Worm (Caenorhabditis elegans) whole organism, L1 larva: ENCODE results near the gene ogt-1.
A peak's percentile ranks its signal among the peaks of the same experiment; 100 is the strongest.

Experiments used
- C04F5.9 ChIP-seq: sonication (generic microtip); optimal IDR thresholded peaks from 2 replicates; lab custom pipeline; 2016; ENCODE audit warnings: missing genetic modification characterization, missing compliant biosample characterization
- C34B4.2 ChIP-seq: sonication (generic microtip); optimal IDR thresholded peaks from 2 replicates; lab custom pipeline; 2017; ENCODE audit warnings: mild to moderate bottlenecking, missing genetic modification characterization, missing compliant biosample characterization
- F16B12.6 ChIP-seq: fragments of 150-350 bp; optimal IDR thresholded peaks from 2 replicates; lab custom pipeline; 2014; ENCODE audit warnings: missing biosample characterization, missing genetic modification characterization
- Y116A8C.19 ChIP-seq: sonication (generic microtip); optimal IDR thresholded peaks from 2 replicates; lab custom pipeline; 2016; ENCODE audit warnings: missing compliant biosample characterization, missing genetic modification characterization, borderline replicate concordance
- alr-1 ChIP-seq: fragments of 200-800 bp; sonication (Bioruptor generic); optimal IDR thresholded peaks from 2 replicates; lab custom pipeline; 2018; ENCODE audit warnings: borderline replicate concordance, mild to moderate bottlenecking, missing genetic modification characterization, missing compliant biosample characterization
- aly-2 ChIP-seq: fragments of 150-350 bp; optimal IDR thresholded peaks from 2 replicates; lab custom pipeline; 2014; ENCODE audit warnings: missing biosample characterization, missing genetic modification characterization
- blmp-1 ChIP-seq: fragments of 150-350 bp; optimal IDR thresholded peaks from 2 replicates; lab custom pipeline; 2014; ENCODE audit warnings: missing biosample characterization, missing genetic modification characterization
- ceh-63 ChIP-seq: fragments of 200-800 bp; sonication (Bioruptor generic); optimal IDR thresholded peaks from 2 replicates; lab custom pipeline; 2018; ENCODE audit warnings: mild to moderate bottlenecking, missing genetic modification characterization, missing compliant biosample characterization
- ceh-82 ChIP-seq, 3 experiments: fragments of 150-350 bp in 1 of 3; sonication (generic microtip) in 2 of 3; optimal IDR thresholded peaks; 2 replicates each; lab custom pipeline; 2014 to 2017; ENCODE audit warnings: missing biosample characterization in 3 of 3, missing genetic modification characterization in 3 of 3
- ceh-88 ChIP-seq: fragments of 200-800 bp; sonication (Bioruptor generic); IDR thresholded peaks from 2 replicates; pipeline ENCODE4 v1.3.6; 2022; ENCODE audit warnings: missing genetic modification characterization, missing compliant biosample characterization
- dpl-1 ChIP-seq, 3 experiments: fragments of 150-350 bp in 2 of 3; sonication (generic microtip) in 1 of 3; optimal IDR thresholded peaks; 2 replicates each; lab custom pipeline; 2014 to 2017; ENCODE audit warnings: missing biosample characterization in 3 of 3, missing genetic modification characterization in 3 of 3, missing genetic modification reagents in 3 of 3
- dsc-1 ChIP-seq: sonication (generic microtip); optimal IDR thresholded peaks from 2 replicates; lab custom pipeline; 2016; ENCODE audit warnings: mild to moderate bottlenecking, missing genetic modification characterization, missing compliant biosample characterization
- efl-1 ChIP-seq, 4 experiments: fragments of 150-350 bp; optimal IDR thresholded peaks in 3 of 4; peaks in 1 of 4; 1 replicate in 1 of 4; 2 replicates in 3 of 4; lab custom pipeline; 2014; ENCODE audit warnings: missing biosample characterization in 2 of 4, missing genetic modification characterization in 2 of 4, missing genetic modification reagents in 2 of 4
- egl-13 ChIP-seq: sonication (generic microtip); optimal IDR thresholded peaks from 2 replicates; lab custom pipeline; 2016; ENCODE audit warnings: missing genotype, missing genetic modification reagents, missing genetic modification characterization, missing compliant biosample characterization
- egl-27 ChIP-seq, 2 experiments: fragments of 150-350 bp in 1 of 2; sonication (generic microtip); optimal IDR thresholded peaks; 3 replicates each; lab custom pipeline; 2017 to 2018; ENCODE audit warnings: missing biosample characterization in 2 of 2, missing genetic modification characterization in 2 of 2, missing genetic modification reagents in 2 of 2
- fkh-10 ChIP-seq: sonication (generic microtip); optimal IDR thresholded peaks from 2 replicates; lab custom pipeline; 2017; ENCODE audit warnings: missing biosample characterization, missing genetic modification reagents, missing genetic modification characterization
- fkh-4 ChIP-seq: sonication (generic microtip); optimal IDR thresholded peaks from 2 replicates; lab custom pipeline; 2016; ENCODE audit warnings: missing compliant biosample characterization, missing genetic modification characterization, borderline replicate concordance
- fkh-8 ChIP-seq: sonication (generic microtip); optimal IDR thresholded peaks from 2 replicates; lab custom pipeline; 2016; ENCODE audit warnings: mild to moderate bottlenecking, missing genetic modification characterization, missing compliant biosample characterization
- fos-1 ChIP-seq: fragments of 150-350 bp; optimal IDR thresholded peaks from 2 replicates; lab custom pipeline; 2014; ENCODE audit warnings: missing biosample characterization, missing genetic modification characterization
- grh-1 ChIP-seq: fragments of 200-800 bp; sonication (Bioruptor generic); IDR thresholded peaks from 2 replicates; pipeline ENCODE4 v1.3.6; 2022; ENCODE audit warnings: missing genetic modification reagents, missing genetic modification characterization, missing compliant biosample characterization
- irx-1 ChIP-seq: sonication (generic microtip); optimal IDR thresholded peaks from 2 replicates; lab custom pipeline; 2016; ENCODE audit warnings: missing genetic modification characterization, missing compliant biosample characterization
- jun-1 ChIP-seq: fragments of 150-350 bp; optimal IDR thresholded peaks from 2 replicates; lab custom pipeline; 2014; ENCODE audit warnings: missing biosample characterization, missing genetic modification reagents, missing genetic modification characterization
- lin-13 ChIP-seq: fragments of 150-350 bp; optimal IDR thresholded peaks from 2 replicates; lab custom pipeline; 2014; ENCODE audit warnings: missing biosample characterization, missing genetic modification reagents, missing genetic modification characterization
- lin-35 ChIP-seq, 2 experiments: fragments of 150-350 bp; optimal IDR thresholded peaks; 2 replicates each; lab custom pipeline; 2014; ENCODE audit warnings: missing biosample characterization in 2 of 2, missing genetic modification characterization in 2 of 2, missing genetic modification reagents in 2 of 2
- lsy-2 ChIP-seq, 2 experiments: fragments of 150-350 bp; optimal IDR thresholded peaks; 2 replicates each; lab custom pipeline; 2014; ENCODE audit warnings: missing biosample characterization in 2 of 2, missing genetic modification characterization in 2 of 2
- mdl-1 ChIP-seq, 2 experiments: fragments of 150-350 bp; optimal IDR thresholded peaks; 2 replicates each; lab custom pipeline; 2014 to 2017; ENCODE audit warnings: missing biosample characterization in 2 of 2, missing genetic modification characterization in 2 of 2, inconsistent platforms in 1 of 2
- mef-2 ChIP-seq: fragments of 150-350 bp; optimal IDR thresholded peaks from 2 replicates; lab custom pipeline; 2014; ENCODE audit warnings: missing biosample characterization, missing genetic modification characterization
- mep-1 ChIP-seq: fragments of 150-350 bp; optimal IDR thresholded peaks from 2 replicates; lab custom pipeline; 2014; ENCODE audit warnings: missing biosample characterization, missing genetic modification characterization
- nhr-20 ChIP-seq: sonication (generic microtip); optimal IDR thresholded peaks from 2 replicates; lab custom pipeline; 2016; ENCODE audit warnings: mild to moderate bottlenecking, missing genetic modification characterization, missing compliant biosample characterization
- nhr-28 ChIP-seq: fragments of 150-350 bp; optimal IDR thresholded peaks from 2 replicates; lab custom pipeline; 2014; ENCODE audit warnings: missing biosample characterization, missing genetic modification characterization
- nhr-71 ChIP-seq: sonication (generic microtip); optimal IDR thresholded peaks from 2 replicates; lab custom pipeline; 2016; ENCODE audit warnings: mild to moderate bottlenecking, missing genetic modification characterization, moderate library complexity, missing compliant biosample characterization
- nhr-76 ChIP-seq: sonication (generic microtip); optimal IDR thresholded peaks from 2 replicates; lab custom pipeline; 2017; ENCODE audit warnings: missing biosample characterization, missing genetic modification characterization
- nhr-84 ChIP-seq: sonication (generic microtip); optimal IDR thresholded peaks from 2 replicates; lab custom pipeline; 2017; ENCODE audit warnings: missing biosample characterization, missing genetic modification characterization
- nhr-85 ChIP-seq: sonication (generic microtip); peaks from one replicate; lab custom pipeline; 2016; ENCODE audit warnings: missing genetic modification characterization, inconsistent platforms, missing compliant biosample characterization
- pag-3 ChIP-seq: sonication (generic microtip); optimal IDR thresholded peaks from 2 replicates; lab custom pipeline; 2017; ENCODE audit warnings: missing genetic modification characterization, mild to moderate bottlenecking, missing compliant biosample characterization, antibody characterized with exemption, borderline replicate concordance; ENCODE audit not compliant: insufficient read depth
- pax-3 ChIP-seq: fragments of 200-800 bp; sonication (Bioruptor generic); optimal IDR thresholded peaks from 2 replicates; lab custom pipeline; 2018; ENCODE audit warnings: mild to moderate bottlenecking, missing genetic modification characterization, moderate library complexity, missing compliant biosample characterization
- rnt-1 ChIP-seq: sonication (generic microtip); optimal IDR thresholded peaks from 2 replicates; lab custom pipeline; 2016; ENCODE audit warnings: mild to moderate bottlenecking, missing genetic modification characterization, moderate library complexity, missing compliant biosample characterization
- snpc-4 ChIP-seq: fragments of 150-350 bp; optimal IDR thresholded peaks from 2 replicates; lab custom pipeline; 2014; ENCODE audit warnings: missing biosample characterization, missing genetic modification characterization
- snu-23 ChIP-seq: sonication (generic microtip); optimal IDR thresholded peaks from 2 replicates; lab custom pipeline; 2016; ENCODE audit warnings: missing genetic modification characterization, missing compliant biosample characterization
- sox-4 ChIP-seq: sonication (generic microtip); optimal IDR thresholded peaks from 2 replicates; lab custom pipeline; 2016; ENCODE audit warnings: missing genetic modification characterization, missing compliant biosample characterization
- sptf-1 ChIP-seq: fragments of 150-350 bp; optimal IDR thresholded peaks from 2 replicates; lab custom pipeline; 2014; ENCODE audit warnings: missing biosample characterization, missing genetic modification characterization
- sup-37 ChIP-seq: fragments of 200-800 bp; sonication (Bioruptor generic); optimal IDR thresholded peaks from 2 replicates; lab custom pipeline; 2018; ENCODE audit warnings: mild to moderate bottlenecking, missing genetic modification characterization, missing compliant biosample characterization
- unc-30 ChIP-seq: sonication (generic microtip); optimal IDR thresholded peaks from 2 replicates; lab custom pipeline; 2017; ENCODE audit warnings: missing biosample characterization, missing genetic modification characterization
- unc-86 ChIP-seq: sonication (generic microtip); optimal IDR thresholded peaks from 2 replicates; lab custom pipeline; 2016; ENCODE audit warnings: missing genetic modification characterization, missing compliant biosample characterization
- unc-98 ChIP-seq: fragments of 200-800 bp; sonication (Bioruptor generic); IDR thresholded peaks from 2 replicates; pipeline ENCODE4 v1.3.6; 2022; ENCODE audit warnings: missing genetic modification characterization, missing compliant biosample characterization
- vab-15 ChIP-seq: sonication (generic microtip); optimal IDR thresholded peaks from 2 replicates; lab custom pipeline; 2017; ENCODE audit warnings: missing genotype, mild to moderate bottlenecking, missing genetic modification characterization, missing compliant biosample characterization
- xbp-1 ChIP-seq: sonication (generic microtip); optimal IDR thresholded peaks from 2 replicates; lab custom pipeline; 2016; ENCODE audit warnings: missing genetic modification characterization, missing compliant biosample characterization
- ztf-11 ChIP-seq, 2 experiments: sonication (generic microtip); optimal IDR thresholded peaks; 2 replicates each; lab custom pipeline; 2016 to 2017; ENCODE audit warnings: missing genetic modification characterization in 2 of 2, missing biosample characterization in 1 of 2, missing compliant biosample characterization in 1 of 2
- ztf-4 ChIP-seq: fragments of 150-350 bp; optimal IDR thresholded peaks from 2 replicates; lab custom pipeline; 2014; ENCODE audit warnings: missing biosample characterization, missing genetic modification characterization

ogt-1 gene

DNA sequence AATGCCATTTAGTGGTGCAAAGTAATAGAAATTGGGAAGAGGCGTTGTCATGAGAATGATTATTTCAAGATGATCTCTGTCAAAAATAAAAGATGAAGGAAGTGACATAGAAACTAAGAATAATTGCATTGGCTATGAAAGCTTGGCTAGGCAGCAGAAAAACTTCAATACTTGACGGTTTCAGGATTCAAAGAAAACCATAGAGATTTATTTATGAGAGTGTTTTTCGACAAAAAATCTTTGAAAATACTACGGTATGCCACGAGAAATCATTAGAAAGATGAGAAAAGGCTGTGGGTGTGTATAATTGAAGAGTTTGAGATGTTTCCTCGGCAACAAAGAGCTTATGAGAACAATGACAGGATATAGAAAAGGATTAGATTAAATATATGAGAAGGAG lies 31.9 kb upstream of the ogt-1 start, which contains the start of gene F37C12.14:
F37C12.14 (minus strand) TSS at position 101 of the 400 bp plus-strand sequence.
- TF ChIP-seq C04F5.9 (tag; lab: Kevin White, UChicago) (no peak), ceh-82 (tag; optimal IDR thresholded peaks at IDR 0.05; lab: Kevin White, UChicago) (no peak), rnt-1 (tag; lab: Kevin White, UChicago) (no peak), irx-1 (tag; lab: Kevin White, UChicago) (no peak)

DNA sequence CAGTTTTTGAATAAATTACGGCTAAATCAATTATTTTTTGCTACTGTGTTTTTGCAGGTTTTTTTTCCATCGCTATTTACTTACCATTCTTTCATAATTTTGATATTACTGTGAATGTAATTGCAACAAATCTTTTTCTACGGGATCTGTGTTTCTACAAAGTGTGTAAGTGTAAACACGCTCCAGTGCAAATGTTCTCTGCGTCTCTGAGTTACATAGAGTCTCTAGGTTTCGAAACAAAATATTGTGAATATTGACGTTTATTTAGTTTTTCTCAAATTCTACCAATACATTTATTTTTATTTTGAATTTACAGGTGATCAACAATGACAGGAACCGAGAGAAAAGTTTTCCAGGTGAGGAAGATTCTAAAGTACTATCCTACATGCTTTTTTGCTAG lies 30.4 kb upstream of the ogt-1 start, which contains the start of gene yju-2:
yju-2 (plus strand) TSS at position 315 of the 400 bp plus-strand sequence.
- TF ChIP-seq nhr-20 (tag; lab: Kevin White, UChicago), result peak; percentile 40
- TF ChIP-seq ceh-63 (GFP tag; lab: Kevin White, UChicago), result no peak
- no peak for TF ChIP-seq sptf-1
- peak; percentile 69 for TF ChIP-seq nhr-71 (tag; lab: Kevin White, UChicago)
- TF ChIP-seq nhr-28 (tag; lab: Kevin White, UChicago), result no peak
- peak in 2 of 3 experiments; percentile 28 to 75 for TF ChIP-seq ceh-82 (tag; optimal IDR thresholded peaks at IDR 0.05; lab: Kevin White, UChicago)
- TF ChIP-seq unc-86 (tag; lab: Kevin White, UChicago), result peak; percentile 16
- TF ChIP-seq rnt-1 (tag; lab: Kevin White, UChicago), result peak; percentile 65
- peak; percentile 54 for TF ChIP-seq fos-1
- no peak for TF ChIP-seq jun-1 (tag; lab: Kevin White, UChicago)
- TF ChIP-seq dpl-1 (GFP tag; optimal IDR thresholded peaks at IDR 0.05; lab: Kevin White, UChicago), result peak; percentile 51 to 72 (median 70)
- no peak for TF ChIP-seq dsc-1
- TF ChIP-seq fkh-8 (tag; lab: Kevin White, UChicago), result peak; percentile 33
- no peak for TF ChIP-seq pag-3 (tag; lab: Kevin White, UChicago)
- TF ChIP-seq mdl-1 (tag; optimal IDR thresholded peaks at IDR 0.05; lab: Kevin White, UChicago), result no peak
- TF ChIP-seq vab-15, result peak; percentile 1
- no peak for TF ChIP-seq egl-13 (tag; lab: Kevin White, UChicago)
- TF ChIP-seq fkh-4, result no peak
- TF ChIP-seq aly-2 (tag; lab: Kevin White, UChicago), result no peak
- TF ChIP-seq sox-4 (tag; lab: Kevin White, UChicago), result no peak
- peak; percentile 63 for TF ChIP-seq blmp-1 (tag; lab: Kevin White, UChicago)
- peak; percentile 28 for TF ChIP-seq ztf-4 (tag; lab: Kevin White, UChicago)
- no peak for TF ChIP-seq unc-98
- peak; percentile 67 for TF ChIP-seq nhr-85 (tag; lab: Kevin White, UChicago)
- TF ChIP-seq fkh-10 (GFP tag; lab: Kevin White, UChicago), result no peak
- TF ChIP-seq unc-30 (tag; lab: Kevin White, UChicago), result no peak
- peak; percentile 45 for TF ChIP-seq F16B12.6 (tag; lab: Kevin White, UChicago)
- TF ChIP-seq alr-1 (tag; lab: Kevin White, UChicago), result no peak
- no peak for TF ChIP-seq nhr-76
- no peak for TF ChIP-seq pax-3 (tag; lab: Kevin White, UChicago)
- no peak for TF ChIP-seq C34B4.2 (tag; lab: Kevin White, UChicago)
- peak; percentile 72 for TF ChIP-seq snu-23
- TF ChIP-seq xbp-1 (tag; lab: Kevin White, UChicago), result peak; percentile 54
- peak; percentile 74 to 83 for TF ChIP-seq efl-1 (optimal IDR thresholded peaks at IDR 0.05; lab: Kevin White, UChicago)
- peak; percentile 63 to 95 for TF ChIP-seq efl-1 (GFP tag; optimal IDR thresholded peaks at IDR 0.05 in 1 of 2; lab: Kevin White, UChicago)
- TF ChIP-seq ceh-88 (GFP tag; lab: Robert Waterston, UW), result peak; percentile 9; the same call in 1 of the 2 replicates
- peak; percentile 64 to 90 for TF ChIP-seq lsy-2 (tag; optimal IDR thresholded peaks at IDR 0.05; lab: Kevin White, UChicago)
- TF ChIP-seq ztf-11 (tag; optimal IDR thresholded peaks at IDR 0.05; lab: Kevin White, UChicago), result no peak
- TF ChIP-seq lin-35 (GFP tag; optimal IDR thresholded peaks at IDR 0.05; lab: Kevin White, UChicago), result peak; percentile 53 to 86
- no peak for TF ChIP-seq nhr-84 (tag; lab: Kevin White, UChicago)
- TF ChIP-seq snpc-4 (tag; lab: Kevin White, UChicago), result no peak
- peak; percentile 47 for TF ChIP-seq mep-1
- TF ChIP-seq sup-37 (GFP tag; lab: Kevin White, UChicago), result no peak
- TF ChIP-seq mef-2 (tag; lab: Kevin White, UChicago), result no peak
- peak in 1 of 2 experiments; percentile 57 for TF ChIP-seq egl-27 (tag; optimal IDR thresholded peaks at IDR 0.05; lab: Kevin White, UChicago)
- peak; percentile 70 for TF ChIP-seq lin-13
- no peak for TF ChIP-seq Y116A8C.19 (tag; lab: Kevin White, UChicago)
- TF ChIP-seq grh-1 (GFP tag; lab: Robert Waterston, UW), result no peak
- no peak for TF ChIP-seq C04F5.9 (tag; lab: Kevin White, UChicago)
